Fruit fly (Drosophila melanogaster) whole organism, pupa: Measurements from ENCODE around the gene CG15922.

Experiments
- CG8301 ChIP-seq: fragments of 200-800 bp; sonication (Bioruptor generic); optimal IDR thresholded peaks from 2 replicates; lab custom pipeline; 2018; ENCODE audit warnings: missing biosample characterization, mild to moderate bottlenecking, missing genetic modification characterization
- Ets98B ChIP-seq: fragments of 200-800 bp; sonication (Bioruptor generic); IDR thresholded peaks from 2 replicates; pipeline ENCODE4 v1.3.6; 2022; ENCODE audit warnings: missing biosample characterization, missing genetic modification characterization

DNA sequence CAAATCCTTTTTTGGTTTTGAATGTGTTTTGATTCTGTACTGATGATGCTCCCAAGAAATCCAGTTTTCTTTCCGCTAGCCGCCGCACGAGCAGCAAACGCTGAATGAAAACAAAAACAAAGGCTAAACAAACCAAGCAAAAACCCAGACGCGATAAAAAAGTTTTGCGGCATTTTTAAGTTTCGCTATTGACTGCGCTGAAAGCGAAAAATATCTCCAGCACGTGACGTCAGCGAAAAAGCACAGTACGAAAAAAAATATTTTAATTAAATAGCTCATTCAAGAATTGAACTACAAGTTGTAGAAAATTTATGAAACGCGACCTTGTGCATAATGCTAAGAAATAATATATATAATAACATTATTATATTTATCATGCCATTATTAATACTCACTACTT lies 15.1 kb downstream of the CG15922 start:
- TF ChIP-seq CG8301 (tag; lab: Kevin White, UChicago) (no peak), Ets98B (GFP tag; lab: Robert Waterston, UW) (no peak)
